Worm (Caenorhabditis elegans): ENCODE measurements around the gene gck-1.

The gck-1 gene

DNA sequence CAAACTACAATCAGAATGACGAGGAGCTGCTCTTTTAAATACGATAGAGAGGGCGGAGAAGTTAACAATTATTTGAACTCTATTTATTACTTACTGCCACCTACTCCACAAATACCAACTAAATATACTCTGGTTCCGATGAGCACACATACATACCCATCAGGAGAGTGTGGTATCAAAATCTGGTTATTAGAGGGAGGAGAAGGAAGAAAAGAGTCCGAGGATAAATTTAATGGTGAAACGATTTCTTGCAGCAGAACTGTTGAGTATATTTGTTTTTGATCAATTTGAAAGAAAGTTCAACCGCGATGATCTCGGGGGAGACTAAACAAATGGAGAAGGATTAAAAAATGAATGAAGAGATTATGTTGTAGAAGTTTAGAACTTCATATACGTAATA, 18.6 kb upstream of the gck-1 start, which contains the start of gene H14N18.4:
TSS of gene H14N18.4 (minus strand) at position 12 of the 400 bp plus-strand sequence.
- TF ChIP-seq unc-120 (tag; optimal IDR thresholded peaks at IDR 0.05; ENCODE audit: poor library complexity, severe bottlenecking) (no peak), nhr-237 (tag; optimal IDR thresholded peaks at IDR 0.05) (no peak), tbx-8 (GFP tag; optimal IDR thresholded peaks at IDR 0.05) (no peak), M03D4.4 (tag; optimal IDR thresholded peaks at IDR 0.05) (no peak), zip-8 (tag; optimal IDR thresholded peaks at IDR 0.05) (no peak), pha-4 (tag; optimal IDR thresholded peaks at IDR 0.05) (no peak), nhr-2 (tag; optimal IDR thresholded peaks at IDR 0.05) (no peak), sem-2 (GFP tag; optimal IDR thresholded peaks at IDR 0.05) (no peak), nhr-12 (tag; optimal IDR thresholded peaks at IDR 0.05) (no peak), nhr-76 (tag; optimal IDR thresholded peaks at IDR 0.05) (no peak)

DNA sequence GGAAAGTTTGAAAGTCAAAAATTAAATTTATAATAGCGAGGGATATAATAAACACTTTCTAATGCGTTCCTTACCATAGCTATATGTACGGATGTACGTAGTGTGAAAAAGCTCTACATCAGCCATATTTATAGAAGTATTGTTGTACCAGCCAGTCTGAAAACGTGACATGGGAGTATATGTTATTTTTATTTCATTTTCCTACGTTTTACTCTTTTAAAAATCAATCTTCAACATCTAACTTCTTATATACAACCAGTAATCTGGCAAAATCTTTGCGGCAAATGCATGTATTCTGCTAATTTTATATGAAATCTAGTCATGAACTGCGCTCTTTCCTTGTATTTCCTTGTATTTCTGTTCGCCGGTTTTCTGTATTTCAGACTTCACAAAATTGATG, 15.3 kb upstream of the gck-1 start, which contains the start of gene H14N18.2:
TSS of gene H14N18.2 (plus strand) at position 301 of the 400 bp plus-strand sequence.
- no peak for TF ChIP-seq cnd-1 (tag; optimal IDR thresholded peaks at IDR 0.05)

DNA sequence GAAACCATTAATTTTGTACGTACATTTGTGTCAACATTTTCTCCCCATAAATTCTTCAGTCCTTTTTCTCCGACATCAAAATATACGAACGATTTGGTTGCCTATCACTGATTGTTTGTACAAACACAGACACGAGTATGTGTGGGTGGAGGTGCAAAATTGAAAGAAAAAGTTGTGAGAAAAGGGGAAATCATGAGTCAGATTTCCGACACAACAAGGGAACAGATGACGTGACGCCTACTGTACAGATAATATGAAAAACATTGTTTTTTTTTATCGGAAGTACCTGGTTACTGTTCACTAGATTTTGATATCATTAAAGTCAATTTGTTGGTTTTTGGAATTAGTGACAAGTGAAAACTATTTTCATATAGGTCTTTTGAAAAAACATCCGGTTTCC, 13.3 kb upstream of the gck-1 start:
- TF ChIP-seq mep-1 (tag; optimal IDR thresholded peaks at IDR 0.05) (no peak), ces-1 (GFP tag; optimal IDR thresholded peaks at IDR 0.05) (no peak), elt-1 (tag; optimal IDR thresholded peaks at IDR 0.05; ENCODE audit: borderline replicate concordance, insufficient read depth) (no peak), drap-1 (GFP tag; optimal IDR thresholded peaks at IDR 0.05) (no peak)

DNA sequence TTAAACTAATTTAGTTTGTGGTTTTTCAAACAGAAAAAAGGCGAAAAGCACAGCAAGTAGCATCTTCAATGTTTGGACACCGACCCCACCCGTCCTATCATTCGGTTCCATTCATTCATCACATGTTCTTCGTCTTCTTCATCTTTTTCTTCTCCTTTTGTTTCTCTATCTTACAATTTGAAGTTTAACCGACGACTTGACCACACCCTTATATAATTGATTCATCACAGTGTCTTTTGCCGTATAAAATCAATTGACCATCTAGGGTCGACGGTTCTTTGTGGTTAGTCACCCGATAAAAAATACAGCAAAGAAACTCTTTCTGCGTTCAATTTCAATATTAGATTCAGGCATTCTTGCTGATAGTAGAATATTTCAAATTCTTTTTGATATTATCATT, 12.5 kb upstream of the gck-1 start:
- TF ChIP-seq elt-1 (tag; optimal IDR thresholded peaks at IDR 0.05; ENCODE audit: borderline replicate concordance, insufficient read depth) (no peak), blmp-1 (tag; optimal IDR thresholded peaks at IDR 0.05) (no peak)

DNA sequence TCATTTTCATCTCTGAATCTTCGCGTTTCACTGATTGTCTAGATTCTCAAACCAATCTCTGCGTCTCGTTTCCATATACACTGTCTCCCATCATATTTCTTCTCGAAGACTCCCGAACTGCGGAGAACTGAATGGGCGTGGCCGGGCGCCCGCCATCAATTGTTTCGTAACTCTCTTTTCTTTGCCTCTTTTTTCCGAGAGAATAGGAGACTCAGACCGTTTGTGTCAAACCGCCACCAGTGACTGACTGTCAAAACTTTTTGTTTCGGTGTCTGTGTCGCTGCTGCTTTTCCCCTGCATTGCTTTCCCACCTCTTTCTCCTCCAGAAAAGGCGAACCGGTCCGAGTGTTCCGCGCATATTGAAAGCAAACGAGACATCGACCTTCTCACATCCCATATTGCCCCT, 11.4 kb upstream of the gck-1 start, which contains the start of gene unc-23:
TSS of gene unc-23 (plus strand) at position 176 of the 406 bp plus-strand sequence.
- TF ChIP-seq sptf-1 (tag; optimal IDR thresholded peaks at IDR 0.05) (peak; percentile 35), elt-3 (tag; optimal IDR thresholded peaks at IDR 0.05) (no peak), zip-8 (tag; optimal IDR thresholded peaks at IDR 0.05) (no peak), mep-1 (tag; optimal IDR thresholded peaks at IDR 0.05) (no peak), unc-62 (GFP tag; optimal IDR thresholded peaks at IDR 0.05) (peak; percentile 59), lin-32 (GFP tag; optimal IDR thresholded peaks at IDR 0.05) (no peak), drap-1 (GFP tag; optimal IDR thresholded peaks at IDR 0.05) (no peak), bed-3 (GFP tag; optimal IDR thresholded peaks at IDR 0.05) (no peak), ceh-43 (GFP tag; optimal IDR thresholded peaks at IDR 0.05) (no peak), nhr-76 (tag; optimal IDR thresholded peaks at IDR 0.05) (no peak), mab-5 (tag; optimal IDR thresholded peaks at IDR 0.05) (no peak), unc-120 (tag; optimal IDR thresholded peaks at IDR 0.05; ENCODE audit: poor library complexity, severe bottlenecking) (peak; percentile 64), M03D4.4 (tag; optimal IDR thresholded peaks at IDR 0.05) (no peak), hlh-1 (tag; optimal IDR thresholded peaks at IDR 0.05) (no peak), nhr-12 (tag; optimal IDR thresholded peaks at IDR 0.05) (no peak), lsy-2 (tag; optimal IDR thresholded peaks at IDR 0.05) (no peak), cnd-1 (tag; optimal IDR thresholded peaks at IDR 0.05) (no peak), sem-2 (GFP tag; optimal IDR thresholded peaks at IDR 0.05) (no peak), tbx-8 (GFP tag; optimal IDR thresholded peaks at IDR 0.05) (no peak), ceh-83 (GFP tag; optimal IDR thresholded peaks at IDR 0.05) (no peak), nhr-28 (tag; optimal IDR thresholded peaks at IDR 0.05) (no peak), ham-2 (GFP tag; optimal IDR thresholded peaks at IDR 0.05) (peak; percentile 77), flh-1 (GFP tag; optimal IDR thresholded peaks at IDR 0.05) (no peak), pha-4 (tag; optimal IDR thresholded peaks at IDR 0.05) (peak; percentile 21), unc-39 (tag; optimal IDR thresholded peaks at IDR 0.05) (no peak), ztf-11 (tag; optimal IDR thresholded peaks at IDR 0.05) (no peak), nhr-2 (tag; optimal IDR thresholded peaks at IDR 0.05) (no peak), lin-13 (tag; optimal IDR thresholded peaks at IDR 0.05) (no peak), mls-2 (tag; optimal IDR thresholded peaks at IDR 0.05) (no peak), snpc-4 (tag; optimal IDR thresholded peaks at IDR 0.05) (no peak), blmp-1 (tag; optimal IDR thresholded peaks at IDR 0.05) (peak; percentile 14), nhr-237 (tag; optimal IDR thresholded peaks at IDR 0.05) (peak; percentile 17), ces-1 (GFP tag; optimal IDR thresholded peaks at IDR 0.05) (no peak), ceh-39 (tag; optimal IDR thresholded peaks at IDR 0.05) (no peak), elt-1 (tag; optimal IDR thresholded peaks at IDR 0.05; ENCODE audit: borderline replicate concordance, insufficient read depth) (peak; percentile 49)

Data from whole organism, mixed stage, embryonic.